Worm (Caenorhabditis elegans): ENCODE measurements around the gene dod-22.

DNA sequence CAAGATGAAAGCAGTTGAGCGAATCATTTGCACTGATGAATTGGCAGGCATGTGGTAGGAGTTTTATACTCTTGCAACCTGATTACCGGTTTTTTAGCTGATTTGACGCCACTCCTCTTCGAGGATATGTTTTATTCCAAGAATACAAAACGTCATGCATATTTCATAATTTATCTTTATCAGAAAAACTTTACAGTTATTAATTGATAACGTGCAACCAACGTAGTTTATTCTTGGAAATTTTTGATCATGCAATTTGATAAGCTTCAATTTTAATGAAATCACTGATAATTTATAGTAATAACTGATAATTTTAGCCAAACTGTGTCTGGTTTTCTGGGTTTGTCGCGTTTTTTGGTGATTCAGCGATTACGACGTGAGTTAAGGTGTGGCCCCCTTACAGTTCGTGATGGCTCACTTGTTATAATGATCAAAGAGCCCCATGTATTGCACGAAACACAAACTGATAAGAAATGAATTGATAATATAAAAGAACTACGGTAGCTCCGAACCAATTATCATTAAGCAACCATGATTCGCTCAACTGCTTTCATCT lies 28.9 kb upstream of the dod-22 start, which contains the start of the genes cld-1 and dod-21:
- TF ChIP-seq ztf-23 (GFP tag; IDR thresholded peaks at IDR 0.05) (no peak), flt-1 (GFP tag; IDR thresholded peaks at IDR 0.05) (no peak), klf-2 (GFP tag; conservative IDR thresholded peaks at IDR 0.05) (no peak)
